Fruit fly (Drosophila melanogaster) whole organism, embryonic: ENCODE results near the gene SMSr.

Source experiments
- BEAF-32 ChIP-seq: fragments of 200-800 bp; sonication (Bioruptor generic); optimal IDR thresholded peaks from 3 replicates; lab custom pipeline; 2017; ENCODE audit warnings: missing biosample characterization, missing genetic modification characterization, mild to moderate bottlenecking, moderate library complexity, missing genetic modification reagents
- CG10431 ChIP-seq: fragments of 200-800 bp; sonication (Bioruptor generic); optimal IDR thresholded peaks from 3 replicates; lab custom pipeline; 2018; ENCODE audit warnings: missing biosample characterization, mild to moderate bottlenecking, missing genetic modification characterization
- CG10959 ChIP-seq: fragments of 200-800 bp; sonication (Bioruptor generic); IDR thresholded peaks from 2 replicates; pipeline ENCODE4 v1.3.6; 2022; ENCODE audit warnings: missing biosample characterization, missing genetic modification characterization
- CG11504 ChIP-seq: fragments of 200-800 bp; sonication (Bioruptor generic); optimal IDR thresholded peaks from 3 replicates; lab custom pipeline; 2019; ENCODE audit warnings: missing biosample characterization, mild to moderate bottlenecking, missing genetic modification characterization, moderate library complexity
- CG11695 ChIP-seq: fragments of 200-800 bp; sonication (Bioruptor generic); IDR thresholded peaks from 3 replicates; pipeline ENCODE4 v1.3.6; 2022; ENCODE audit warnings: missing biosample characterization, missing genetic modification characterization
- CG15269 ChIP-seq: fragments of 200-800 bp; sonication (Bioruptor generic); optimal IDR thresholded peaks from 2 replicates; lab custom pipeline; 2018; ENCODE audit warnings: missing biosample characterization, mild to moderate bottlenecking, missing genetic modification characterization, moderate library complexity
- CG1647 ChIP-seq: fragments of 200-800 bp; sonication (Bioruptor generic); optimal IDR thresholded peaks from 3 replicates; lab custom pipeline; 2016; ENCODE audit warnings: missing biosample characterization, missing genetic modification characterization
- CG17385 ChIP-seq: fragments of 200-800 bp; sonication (Bioruptor generic); optimal IDR thresholded peaks from 3 replicates; lab custom pipeline; 2018; ENCODE audit warnings: missing biosample characterization, mild to moderate bottlenecking, missing genetic modification characterization
- CG34376 ChIP-seq: fragments of 200-800 bp; sonication (Bioruptor generic); optimal IDR thresholded peaks from 2 replicates; lab custom pipeline; 2018; ENCODE audit warnings: missing biosample characterization, mild to moderate bottlenecking, missing genetic modification characterization
- CG3726 ChIP-seq: fragments of 200-800 bp; sonication (Bioruptor generic); IDR thresholded peaks from 3 replicates; pipeline ENCODE4, ENCODE4 v1.3.6; 2022; ENCODE audit warnings: missing biosample characterization, missing genetic modification characterization
- CG4424 ChIP-seq: fragments of 200-800 bp; sonication (Bioruptor generic); optimal IDR thresholded peaks from 3 replicates; lab custom pipeline; 2016; ENCODE audit warnings: missing biosample characterization, missing genetic modification characterization
- CG5953 ChIP-seq: fragments of 200-800 bp; sonication (Bioruptor generic); IDR thresholded peaks from 2 replicates; pipeline ENCODE4 v1.3.6; 2022; ENCODE audit warnings: missing biosample characterization, missing genetic modification characterization
- CG6254 ChIP-seq: fragments of 200-800 bp; sonication (Bioruptor generic); optimal IDR thresholded peaks from 3 replicates; lab custom pipeline; 2017; ENCODE audit warnings: mild to moderate bottlenecking, missing biosample characterization, missing genetic modification reagents, missing genetic modification characterization
- CG6791 ChIP-seq: fragments of 200-800 bp; sonication (Bioruptor generic); IDR thresholded peaks from 3 replicates; pipeline ENCODE4 v1.3.6; 2022; ENCODE audit warnings: missing biosample characterization, missing genetic modification characterization; ENCODE audit not compliant: partially characterized antibody
- CG7271 ChIP-seq: fragments of 200-800 bp; sonication (Bioruptor generic); optimal IDR thresholded peaks from 2 replicates; lab custom pipeline; 2018; ENCODE audit warnings: missing biosample characterization, mild to moderate bottlenecking, missing genetic modification characterization, moderate library complexity
- CG7839 ChIP-seq: fragments of 200-800 bp; sonication (Bioruptor generic); optimal IDR thresholded peaks from 3 replicates; lab custom pipeline; 2018; ENCODE audit warnings: missing biosample characterization, mild to moderate bottlenecking, missing genetic modification characterization, moderate library complexity
- CG9609 ChIP-seq: fragments of 200-800 bp; sonication (Bioruptor generic); optimal IDR thresholded peaks from 3 replicates; lab custom pipeline; 2016; ENCODE audit warnings: missing biosample characterization, missing genetic modification characterization
- CG9727 ChIP-seq: fragments of 200-800 bp; sonication (Bioruptor generic); optimal IDR thresholded peaks from 3 replicates; lab custom pipeline; 2017; ENCODE audit warnings: missing biosample characterization, mild to moderate bottlenecking, missing genetic modification characterization
- CoRest ChIP-seq: fragments of 200-800 bp; sonication (Bioruptor generic); optimal IDR thresholded peaks from 3 replicates; lab custom pipeline; 2018; ENCODE audit warnings: missing biosample characterization, mild to moderate bottlenecking, missing genetic modification characterization, moderate library complexity
- Dll ChIP-seq: fragments of 200-800 bp; sonication (Bioruptor generic); IDR thresholded peaks from 4 replicates; pipeline ENCODE4 v1.3.6; 2022; ENCODE audit warnings: missing biosample characterization, missing genetic modification characterization; ENCODE audit not compliant: partially characterized antibody
- Elba2 ChIP-seq: fragments of 200-800 bp; sonication (Bioruptor generic); optimal IDR thresholded peaks from 3 replicates; lab custom pipeline; 2016; ENCODE audit warnings: missing biosample characterization, missing genetic modification characterization
- Ets97D ChIP-seq: fragments of 200-800 bp; sonication (Bioruptor generic); optimal IDR thresholded peaks from 3 replicates; lab custom pipeline; 2016; ENCODE audit warnings: missing biosample characterization, missing genetic modification characterization
- HmgD ChIP-seq: fragments of 200-800 bp; sonication (Bioruptor generic); optimal IDR thresholded peaks from 3 replicates; lab custom pipeline; 2016; ENCODE audit warnings: missing biosample characterization, missing genetic modification characterization
- Meics ChIP-seq: fragments of 200-800 bp; sonication (Bioruptor generic); optimal IDR thresholded peaks from 2 replicates; lab custom pipeline; 2017; ENCODE audit warnings: missing biosample characterization, mild to moderate bottlenecking, missing genetic modification characterization
- Optix ChIP-seq: fragments of 200-800 bp; sonication (Bioruptor generic); IDR thresholded peaks from 3 replicates; pipeline ENCODE4 v1.3.6; 2022; ENCODE audit warnings: missing biosample characterization, missing genetic modification characterization
- Rx ChIP-seq: fragments of 200-800 bp; sonication (Bioruptor generic); IDR thresholded peaks from 2 replicates; pipeline ENCODE4 v1.3.6; 2022; ENCODE audit warnings: missing biosample characterization, missing genetic modification characterization
- Vsx1 ChIP-seq: fragments of 200-800 bp; sonication (Bioruptor generic); optimal IDR thresholded peaks from 2 replicates; lab custom pipeline; 2017; ENCODE audit warnings: missing biosample characterization, mild to moderate bottlenecking, missing genetic modification characterization, missing genetic modification reagents
- Xbp1 ChIP-seq: fragments of 200-800 bp; sonication (Bioruptor generic); optimal IDR thresholded peaks from 3 replicates; lab custom pipeline; 2016; ENCODE audit warnings: missing biosample characterization, mild to moderate bottlenecking, missing genetic modification characterization
- az2 ChIP-seq: fragments of 200-800 bp; sonication (Bioruptor generic); optimal IDR thresholded peaks from 3 replicates; lab custom pipeline; 2016; ENCODE audit warnings: missing biosample characterization, missing genetic modification characterization
- caup ChIP-seq: fragments of 200-800 bp; sonication (Bioruptor generic); optimal IDR thresholded peaks from 3 replicates; lab custom pipeline; 2017; ENCODE audit warnings: missing biosample characterization, mild to moderate bottlenecking, missing genetic modification characterization, moderate library complexity; ENCODE audit not compliant: severe bottlenecking
- ci ChIP-seq: fragments of 200-800 bp; sonication (Bioruptor generic); IDR thresholded peaks from 3 replicates; pipeline ENCODE4 v1.3.6; 2022; ENCODE audit warnings: missing biosample characterization, missing genetic modification characterization
- dpn ChIP-seq, 2 experiments: fragments of 200-800 bp; sonication (Bioruptor generic); optimal IDR thresholded peaks; 3 replicates each; lab custom pipeline; 2016; ENCODE audit warnings: missing biosample characterization in 2 of 2, missing genetic modification characterization in 2 of 2
- gem ChIP-seq: fragments of 200-800 bp; sonication (Bioruptor generic); optimal IDR thresholded peaks from 2 replicates; lab custom pipeline; 2019; ENCODE audit warnings: missing biosample characterization, mild to moderate bottlenecking, missing genetic modification characterization, moderate library complexity
- grn ChIP-seq: fragments of 200-800 bp; sonication (Bioruptor generic); optimal IDR thresholded peaks from 3 replicates; lab custom pipeline; 2017; ENCODE audit warnings: missing biosample characterization, missing genetic modification characterization
- gro ChIP-seq: fragments of 200-800 bp; sonication (Bioruptor generic); optimal IDR thresholded peaks from 2 replicates; lab custom pipeline; 2016; ENCODE audit warnings: missing biosample characterization, missing genetic modification characterization
- ham ChIP-seq: fragments of 200-800 bp; sonication (Bioruptor generic); IDR thresholded peaks from 2 replicates; pipeline ENCODE4 v1.3.6; 2022; ENCODE audit warnings: missing biosample characterization, missing genetic modification characterization
- her ChIP-seq: fragments of 200-800 bp; sonication (Bioruptor generic); optimal IDR thresholded peaks from 2 replicates; lab custom pipeline; 2016; ENCODE audit warnings: missing biosample characterization, missing genetic modification characterization
- kah ChIP-seq: fragments of 200-800 bp; sonication (Bioruptor generic); optimal IDR thresholded peaks from 2 replicates; lab custom pipeline; 2018; ENCODE audit warnings: missing biosample characterization, mild to moderate bottlenecking, missing genetic modification characterization
- klu ChIP-seq: fragments of 200-800 bp; sonication (Bioruptor generic); IDR thresholded peaks from 2 replicates; pipeline ENCODE4 v1.3.6; 2022; ENCODE audit warnings: missing biosample characterization, missing genetic modification characterization
- nerfin-1 ChIP-seq: fragments of 200-800 bp; sonication (Bioruptor generic); optimal IDR thresholded peaks from 3 replicates; lab custom pipeline; 2019; ENCODE audit warnings: missing biosample characterization, mild to moderate bottlenecking, missing genetic modification characterization, moderate library complexity
- nom ChIP-seq: fragments of 200-800 bp; sonication (Bioruptor generic); optimal IDR thresholded peaks from 2 replicates; lab custom pipeline; 2017; ENCODE audit warnings: missing biosample characterization, missing genetic modification characterization, mild to moderate bottlenecking, moderate library complexity, missing genetic modification reagents
- pros ChIP-seq: fragments of 200-800 bp; sonication (Bioruptor generic); optimal IDR thresholded peaks from 3 replicates; lab custom pipeline; 2019; ENCODE audit warnings: missing biosample characterization, mild to moderate bottlenecking, missing genetic modification characterization, moderate library complexity
- sens-2 ChIP-seq: fragments of 200-800 bp; sonication (Bioruptor generic); IDR thresholded peaks from 2 replicates; pipeline ENCODE4 v1.3.6; 2022; ENCODE audit warnings: missing biosample characterization, missing genetic modification characterization
- sqz ChIP-seq: fragments of 200-800 bp; sonication (Bioruptor generic); optimal IDR thresholded peaks from 3 replicates; lab custom pipeline; 2018; ENCODE audit warnings: missing biosample characterization, mild to moderate bottlenecking, missing genetic modification characterization
- stc ChIP-seq: fragments of 200-800 bp; sonication (Bioruptor generic); IDR thresholded peaks from 2 replicates; pipeline ENCODE4 v1.3.6; 2022; ENCODE audit warnings: missing biosample characterization, missing genetic modification characterization
- trem ChIP-seq: fragments of 200-800 bp; optimal IDR thresholded peaks from 3 replicates; lab custom pipeline; 2019; ENCODE audit warnings: missing biosample characterization, mild to moderate bottlenecking, missing genetic modification characterization, moderate library complexity
- vnd ChIP-seq: fragments of 200-800 bp; sonication (Bioruptor generic); IDR thresholded peaks from 3 replicates; pipeline ENCODE4 v1.3.6; 2022; ENCODE audit warnings: missing biosample characterization, missing genetic modification characterization; ENCODE audit not compliant: partially characterized antibody

The SMSr gene

dm6 chr3L:7367798-7368678 lies 13.2 kb downstream of the SMSr start (continued):
- TF ChIP-seq grn (peak; percentile 50), az2 (peak; percentile 1), CG34376 (GFP tag; lab: Kevin White, UChicago) (peak; percentile 80), CG4424 (peak; percentile 46), CG10959 (GFP tag; lab: Robert Waterston, UW) (no peak), sqz (peak; percentile 33), Ets97D (peak; percentile 1), klu (GFP tag; lab: Robert Waterston, UW) (peak; percentile 46), CG6791 (GFP tag; lab: Robert Waterston, UW) (no peak), CoRest (tag; lab: Kevin White, UChicago) (no peak), trem (tag; lab: Kevin White, UChicago) (no peak), CG1647 (peak; percentile 21), CG15269 (tag; lab: Kevin White, UChicago) (peak; percentile 54), her (GFP tag; lab: Kevin White, UChicago) (no peak), dpn (GFP tag; optimal IDR thresholded peaks at IDR 0.05; lab: Kevin White, UChicago) (peak; percentile 7 to 18), Optix (0 out of 3 replicates have a peak, but pooled peaks have one; percentile 22), CG5953 (GFP tag; lab: Robert Waterston, UW) (peak; percentile 57; the same call in 1 of the 2 replicates), HmgD (peak; percentile 7), CG3726 (GFP tag; lab: Robert Waterston, UW) (no peak), sens-2 (0 out of 2 replicates have a peak, but pooled peaks have one; percentile 17), CG6254 (GFP tag; lab: Kevin White, UChicago) (peak; percentile 18), CG10431 (peak; percentile 1), BEAF-32 (GFP tag; lab: Kevin White, UChicago) (peak; percentile 0), stc (GFP tag; lab: Robert Waterston, UW) (0 out of 2 replicates have a peak, but pooled peaks have one; percentile 38), caup (GFP tag; lab: Kevin White, UChicago) (peak; percentile 17), ci (GFP tag; lab: Robert Waterston, UW) (peak; percentile 80; the same call in 2 of the 3 replicates), gro (no peak), CG11695 (GFP tag; lab: Robert Waterston, UW) (peak; percentile 62), gem (peak; percentile 58), pros (peak; percentile 70), Xbp1 (GFP tag; lab: Kevin White, UChicago) (peak; percentile 35), CG9727 (peak; percentile 22), Elba2 (GFP tag; lab: Kevin White, UChicago) (peak; percentile 93), vnd (GFP tag; lab: Robert Waterston, UW) (0 out of 3 replicates have a peak, but pooled peaks have one; percentile 28), nerfin-1 (tag; lab: Kevin White, UChicago) (peak; percentile 31), Meics (GFP tag; lab: Kevin White, UChicago) (peak; percentile 50), CG9609 (GFP tag; lab: Kevin White, UChicago) (no peak), CG17385 (GFP tag; lab: Kevin White, UChicago) (peak; percentile 94), Dll (GFP tag; lab: Robert Waterston, UW) (no peak), CG7271 (tag; lab: Kevin White, UChicago) (no peak), ham (GFP tag; lab: Robert Waterston, UW) (no peak), Rx (0 out of 2 replicates have a peak, but pooled peaks have one; percentile 9), kah (peak; percentile 98), CG11504 (peak; percentile 56), CG7839 (tag; lab: Kevin White, UChicago) (peak; percentile 55), Vsx1 (peak; percentile 95), nom (GFP tag; lab: Kevin White, UChicago) (peak; percentile 18)
